Fruit fly (Drosophila melanogaster): Measurements from ENCODE around the gene CG4914.

Gene CG4914

DNA sequence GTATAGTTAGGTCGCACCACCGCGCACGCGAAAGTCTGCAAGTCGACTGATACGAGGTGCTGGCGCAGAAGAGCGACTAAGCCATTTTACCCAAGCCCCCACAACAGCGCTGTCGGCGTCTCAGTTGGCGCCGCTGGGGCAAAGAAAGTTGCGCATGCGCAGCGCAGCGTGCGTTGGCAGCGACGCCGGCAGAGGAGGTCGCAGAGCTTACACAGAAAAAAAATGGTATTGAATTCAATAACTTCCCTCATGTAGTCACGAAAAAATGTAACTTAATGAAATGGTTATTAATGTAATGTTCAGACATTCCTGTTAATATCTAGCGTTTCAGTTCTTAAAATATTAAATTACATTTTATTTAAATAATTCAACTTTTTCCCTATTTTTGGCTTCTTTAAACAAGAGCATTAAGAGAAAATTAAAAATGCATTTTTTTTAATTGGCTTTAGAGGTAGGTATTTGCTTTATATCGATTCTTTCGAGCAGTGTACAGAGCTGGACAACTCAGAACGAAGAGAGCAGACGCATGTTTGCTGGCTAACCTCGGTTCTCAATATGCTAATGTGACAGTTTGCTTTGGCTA, at the start of gene CG4914:
CG4914 (minus strand) TSS at position 51 of the 583 bp plus-strand sequence.
- TF ChIP-seq CG6276 (GFP tag; optimal IDR thresholded peaks at IDR 0.05) = peak; percentile 82
- peak; percentile 77 for TF ChIP-seq eg (GFP tag; IDR thresholded peaks at IDR 0.05)
- peak; percentile 86 for TF ChIP-seq lz (GFP tag; optimal IDR thresholded peaks at IDR 0.05)
- TF ChIP-seq dsx (GFP tag; optimal IDR thresholded peaks at IDR 0.05; ENCODE audit: poor library complexity, severe bottlenecking) = peak; percentile 70
- peak; percentile 89 for TF ChIP-seq topi (GFP tag; optimal IDR thresholded peaks at IDR 0.05)
- peak; percentile 78 for TF ChIP-seq cyc (GFP tag; optimal IDR thresholded peaks at IDR 0.05)
- peak; percentile 79 for TF ChIP-seq Sox14 (GFP tag; optimal IDR thresholded peaks at IDR 0.05)
- peak; percentile 71 for TF ChIP-seq spab (GFP tag; optimal IDR thresholded peaks at IDR 0.05)
- peak; percentile 63 for TF ChIP-seq dac (GFP tag; optimal IDR thresholded peaks at IDR 0.05)
- TF ChIP-seq Blimp-1 (GFP tag; optimal IDR thresholded peaks at IDR 0.05) = peak; percentile 73
- TF ChIP-seq OdsH (GFP tag; optimal IDR thresholded peaks at IDR 0.05) = peak; percentile 88
- TF ChIP-seq Gug (GFP tag; IDR thresholded peaks at IDR 0.05) = peak; percentile 67
- peak; percentile 88 for TF ChIP-seq CG10631 (GFP tag; optimal IDR thresholded peaks at IDR 0.05)
- peak; percentile 47 for TF ChIP-seq CG11902 (GFP tag; optimal IDR thresholded peaks at IDR 0.05)
- TF ChIP-seq CG4318 (GFP tag; optimal IDR thresholded peaks at IDR 0.05) = peak; percentile 88
- peak; percentile 64 for TF ChIP-seq Ets21C (GFP tag; optimal IDR thresholded peaks at IDR 0.05)
- peak; percentile 65 for TF ChIP-seq Hr4 (GFP tag; optimal IDR thresholded peaks at IDR 0.05)
- TF ChIP-seq fd59A (GFP tag; optimal IDR thresholded peaks at IDR 0.05) = peak; percentile 52
- TF ChIP-seq CG16779 (tag; optimal IDR thresholded peaks at IDR 0.05) = peak; percentile 76
- peak; percentile 71 for TF ChIP-seq Sox15 (GFP tag; optimal IDR thresholded peaks at IDR 0.05)
- peak; percentile 71 for TF ChIP-seq CG3032 (tag; optimal IDR thresholded peaks at IDR 0.05)
- peak; percentile 85 for TF ChIP-seq CG34406 (GFP tag; optimal IDR thresholded peaks at IDR 0.05)
- TF ChIP-seq CG15336 (GFP tag; IDR thresholded peaks at IDR 0.05) = peak; percentile 86
- peak; percentile 94 for TF ChIP-seq esn (GFP tag; optimal IDR thresholded peaks at IDR 0.05)
- peak; percentile 78 for TF ChIP-seq Ets96B (tag; optimal IDR thresholded peaks at IDR 0.05)
- TF ChIP-seq CG7368 (GFP tag; optimal IDR thresholded peaks at IDR 0.05) = peak; percentile 30
- TF ChIP-seq CG6854 (GFP tag; optimal IDR thresholded peaks at IDR 0.05) = peak; percentile 17
- peak; percentile 57 for TF ChIP-seq CG10669 (GFP tag; optimal IDR thresholded peaks at IDR 0.05)
- peak; percentile 90 for TF ChIP-seq CG8119 (GFP tag; IDR thresholded peaks at IDR 0.05)
- TF ChIP-seq salr (GFP tag; optimal IDR thresholded peaks at IDR 0.05) = peak; percentile 13 to 90
- TF ChIP-seq Hr39 (GFP tag; optimal IDR thresholded peaks at IDR 0.05) = peak; percentile 76
- TF ChIP-seq CG31627 (GFP tag; optimal IDR thresholded peaks at IDR 0.05) = peak; percentile 81
- TF ChIP-seq net (GFP tag; optimal IDR thresholded peaks at IDR 0.05) = peak; percentile 85
- peak; percentile 51 for TF ChIP-seq CG11294 (GFP tag; IDR thresholded peaks at IDR 0.05)
- peak; percentile 94 for TF ChIP-seq Eip78C (GFP tag)
- TF ChIP-seq Lpt (GFP tag; optimal IDR thresholded peaks at IDR 0.05) = peak; percentile 65
- TF ChIP-seq ss (GFP tag; optimal IDR thresholded peaks at IDR 0.05) = peak; percentile 26 to 56
- peak; percentile 72 for TF ChIP-seq pdm3 (GFP tag; optimal IDR thresholded peaks at IDR 0.05)
- peak; percentile 62 for TF ChIP-seq CG8319 (GFP tag; optimal IDR thresholded peaks at IDR 0.05)
- TF ChIP-seq CG6163 (GFP tag; IDR thresholded peaks at IDR 0.05) = peak; percentile 78; the same call in 2 of the 3 replicates
- TF ChIP-seq Met (GFP tag; optimal IDR thresholded peaks at IDR 0.05) = peak; percentile 87
- no peak for TF ChIP-seq Hr38 (GFP tag; optimal IDR thresholded peaks at IDR 0.05)
- peak; percentile 78 for TF ChIP-seq Sox102F (GFP tag; optimal IDR thresholded peaks at IDR 0.05)
- TF ChIP-seq CG9139 (GFP tag; optimal IDR thresholded peaks at IDR 0.05) = no peak
- TF ChIP-seq CG6808 (GFP tag; optimal IDR thresholded peaks at IDR 0.05) = peak; percentile 63
- TF ChIP-seq svp (GFP tag) = peak; percentile 96
- TF ChIP-seq CG6792 (GFP tag; optimal IDR thresholded peaks at IDR 0.05) = peak; percentile 84
- TF ChIP-seq acj6 (GFP tag; optimal IDR thresholded peaks at IDR 0.05) = peak; percentile 87
- peak; percentile 17 for TF ChIP-seq fd85E (GFP tag; optimal IDR thresholded peaks at IDR 0.05)
- peak; percentile 26 for TF ChIP-seq vri (GFP tag; optimal IDR thresholded peaks at IDR 0.05)
- peak; percentile 69 for TF ChIP-seq CG11762 (GFP tag; optimal IDR thresholded peaks at IDR 0.05; ENCODE audit: insufficient read depth)
